Fruit fly (Drosophila melanogaster) whole organism, pupa: ENCODE measurements around the gene Cpr72Ea.

Experiments used
- CG13204 ChIP-seq: fragments of 200-800 bp; sonication (Bioruptor generic); optimal IDR thresholded peaks from 2 replicates; lab custom pipeline; 2018; ENCODE audit warnings: missing biosample characterization, mild to moderate bottlenecking, missing genetic modification characterization, moderate library complexity
- CG14655 ChIP-seq: fragments of 200-800 bp; sonication (Bioruptor generic); optimal IDR thresholded peaks from 3 replicates; lab custom pipeline; 2017; ENCODE audit warnings: mild to moderate bottlenecking, missing biosample characterization, missing genetic modification reagents, missing genetic modification characterization
- CG15710 ChIP-seq: fragments of 200-800 bp; sonication (Bioruptor generic); optimal IDR thresholded peaks from 2 replicates; lab custom pipeline; 2018; ENCODE audit warnings: missing biosample characterization, mild to moderate bottlenecking, missing genetic modification characterization, moderate library complexity
- CG17806 ChIP-seq: fragments of 200-800 bp; sonication (Bioruptor generic); optimal IDR thresholded peaks from 2 replicates; lab custom pipeline; 2018; ENCODE audit warnings: missing biosample characterization, mild to moderate bottlenecking, missing genetic modification characterization, moderate library complexity
- CG32121 ChIP-seq: fragments of 200-800 bp; sonication (Bioruptor generic); IDR thresholded peaks from 2 replicates; pipeline ENCODE4 v1.3.6; 2022; ENCODE audit warnings: missing biosample characterization, missing genetic modification characterization
- CG34367 ChIP-seq: fragments of 200-800 bp; sonication (Bioruptor generic); optimal IDR thresholded peaks from 2 replicates; lab custom pipeline; 2018; ENCODE audit warnings: missing biosample characterization, mild to moderate bottlenecking, missing genetic modification characterization
- CG8159 ChIP-seq: fragments of 200-800 bp; sonication (Bioruptor generic); optimal IDR thresholded peaks from 3 replicates; lab custom pipeline; 2018; ENCODE audit warnings: missing biosample characterization, mild to moderate bottlenecking, missing genetic modification characterization, moderate library complexity
- CG8301 ChIP-seq: fragments of 200-800 bp; sonication (Bioruptor generic); optimal IDR thresholded peaks from 2 replicates; lab custom pipeline; 2018; ENCODE audit warnings: missing biosample characterization, mild to moderate bottlenecking, missing genetic modification characterization
- CG9948 ChIP-seq: fragments of 200-800 bp; sonication (Bioruptor generic); optimal IDR thresholded peaks from 2 replicates; lab custom pipeline; 2018; ENCODE audit warnings: missing biosample characterization, mild to moderate bottlenecking, missing genetic modification characterization, moderate library complexity
- EcR ChIP-seq: fragments of 200-800 bp; sonication (Bioruptor generic); optimal IDR thresholded peaks from 3 replicates; lab custom pipeline; 2019; ENCODE audit warnings: missing biosample characterization, missing genetic modification characterization, mild to moderate bottlenecking, moderate library complexity, missing genetic modification reagents
- Ets98B ChIP-seq: fragments of 200-800 bp; sonication (Bioruptor generic); IDR thresholded peaks from 2 replicates; pipeline ENCODE4 v1.3.6; 2022; ENCODE audit warnings: missing biosample characterization, missing genetic modification characterization
- Pif1A ChIP-seq: fragments of 200-800 bp; sonication (Bioruptor generic); optimal IDR thresholded peaks from 3 replicates; lab custom pipeline; 2016; ENCODE audit warnings: missing biosample characterization, missing genetic modification characterization
- Snoo ChIP-seq: fragments of 200-800 bp; sonication (Bioruptor generic); optimal IDR thresholded peaks from 3 replicates; lab custom pipeline; 2017; ENCODE audit warnings: missing biosample characterization, mild to moderate bottlenecking, missing genetic modification characterization, inconsistent platforms
- fd96Ca ChIP-seq: fragments of 200-800 bp; sonication (Bioruptor generic); IDR thresholded peaks from 3 replicates; pipeline ENCODE4 v1.3.6; 2022; ENCODE audit warnings: missing biosample characterization, missing genetic modification characterization

dm6 chr3L:16337739-16338138, 24.7 kb upstream of the Cpr72Ea start:
- TF ChIP-seq CG14655 (GFP tag; lab: Kevin White, UChicago) = no peak
- TF ChIP-seq CG15710 (tag; lab: Kevin White, UChicago) = no peak
- no peak for TF ChIP-seq CG8301
- no peak for TF ChIP-seq CG8159 (tag; lab: Kevin White, UChicago)
- TF ChIP-seq Ets98B (GFP tag; lab: Robert Waterston, UW) = no peak
- TF ChIP-seq Snoo (tag; lab: Kevin White, UChicago) = no peak
- TF ChIP-seq Pif1A (GFP tag; lab: Kevin White, UChicago) = no peak
- TF ChIP-seq CG17806 = no peak
- no peak for TF ChIP-seq EcR (GFP tag; lab: Kevin White, UChicago)
- TF ChIP-seq CG32121 (GFP tag; lab: Robert Waterston, UW) = no peak
- TF ChIP-seq CG13204 = no peak
- no peak for TF ChIP-seq CG34367 (tag; lab: Kevin White, UChicago)
- no peak for TF ChIP-seq CG9948 (tag; lab: Kevin White, UChicago)
- TF ChIP-seq fd96Ca (GFP tag; lab: Robert Waterston, UW) = no peak
